Worm (Caenorhabditis elegans) whole organism, L2 larva: ENCODE results near the gene sek-5.

ENCODE experiments used
- C34F6.9 ChIP-seq: fragments of 150-350 bp; optimal IDR thresholded peaks from 2 replicates; lab custom pipeline; 2014; ENCODE audit warnings: missing biosample characterization, missing genetic modification characterization
- F13H6.1 ChIP-seq: sonication (generic microtip); optimal IDR thresholded peaks from 2 replicates; lab custom pipeline; 2016; ENCODE audit warnings: missing genetic modification characterization, missing compliant biosample characterization
- R02D3.7 ChIP-seq: fragments of 150-350 bp; optimal IDR thresholded peaks from 2 replicates; lab custom pipeline; 2014; ENCODE audit warnings: missing biosample characterization, missing genetic modification characterization
- Y55F3AM.14 ChIP-seq: fragments of 200-800 bp; sonication (Bioruptor generic); optimal IDR thresholded peaks from 2 replicates; lab custom pipeline; 2018; ENCODE audit warnings: mild to moderate bottlenecking, missing genetic modification characterization, missing compliant biosample characterization
- ZK546.5 ChIP-seq: sonication (generic microtip); optimal IDR thresholded peaks from 2 replicates; lab custom pipeline; 2017; ENCODE audit warnings: missing biosample characterization, missing genetic modification characterization
- aly-2 ChIP-seq: fragments of 150-350 bp; optimal IDR thresholded peaks from 2 replicates; lab custom pipeline; 2014; ENCODE audit warnings: missing biosample characterization, missing genetic modification characterization
- ama-1 ChIP-seq: fragments of 150-350 bp; optimal IDR thresholded peaks from 2 replicates; lab custom pipeline; 2018; ENCODE audit warnings: inconsistent platforms
- ceh-16 ChIP-seq: fragments of 150-350 bp; optimal IDR thresholded peaks from 2 replicates; lab custom pipeline; 2014; ENCODE audit warnings: missing biosample characterization, missing genetic modification characterization
- ceh-82 ChIP-seq: fragments of 150-350 bp; optimal IDR thresholded peaks from 2 replicates; lab custom pipeline; 2014; ENCODE audit warnings: missing biosample characterization, missing genetic modification characterization
- crh-2 ChIP-seq: sonication (generic microtip); optimal IDR thresholded peaks from 2 replicates; lab custom pipeline; 2017; ENCODE audit warnings: missing biosample characterization, missing genetic modification characterization
- dmd-4 ChIP-seq: sonication (generic microtip); optimal IDR thresholded peaks from 2 replicates; lab custom pipeline; 2017; ENCODE audit warnings: missing biosample characterization, missing genetic modification characterization
- egl-27 ChIP-seq: sonication (generic microtip); optimal IDR thresholded peaks from 3 replicates; lab custom pipeline; 2017; ENCODE audit warnings: missing biosample characterization, missing genetic modification reagents, missing genetic modification characterization
- elt-3 ChIP-seq: sonication (generic microtip); optimal IDR thresholded peaks from 2 replicates; lab custom pipeline; 2017; ENCODE audit warnings: missing biosample characterization, missing genetic modification characterization
- fos-1 ChIP-seq: fragments of 150-350 bp; optimal IDR thresholded peaks from 2 replicates; lab custom pipeline; 2014; ENCODE audit warnings: missing biosample characterization, missing genetic modification characterization
- gmeb-1 ChIP-seq: fragments of 150-350 bp; optimal IDR thresholded peaks from 2 replicates; lab custom pipeline; 2014; ENCODE audit warnings: missing biosample characterization, missing genetic modification characterization
- lin-11 ChIP-seq: fragments of 150-350 bp; sonication (generic microtip); optimal IDR thresholded peaks from 2 replicates; lab custom pipeline; 2014; ENCODE audit warnings: missing biosample characterization, missing genetic modification characterization, inconsistent platforms, mixed read lengths
- lin-39 ChIP-seq: fragments of 150-350 bp; optimal IDR thresholded peaks from 2 replicates; lab custom pipeline; 2014; ENCODE audit warnings: missing biosample characterization, missing genetic modification reagents, missing genetic modification characterization
- lsy-2 ChIP-seq, 2 experiments: fragments of 150-350 bp in 1 of 2; sonication (generic microtip) in 1 of 2; optimal IDR thresholded peaks; 2 replicates each; lab custom pipeline; 2014 to 2017; ENCODE audit warnings: missing biosample characterization in 2 of 2, missing genetic modification characterization in 2 of 2
- mab-5 ChIP-seq: fragments of 150-350 bp; optimal IDR thresholded peaks from 2 replicates; lab custom pipeline; 2014; ENCODE audit warnings: missing biosample characterization, missing genetic modification characterization
- mdl-1 ChIP-seq, 2 experiments: fragments of 150-350 bp in 1 of 2; sonication (generic microtip) in 1 of 2; optimal IDR thresholded peaks; 2 replicates each; lab custom pipeline; 2017; ENCODE audit warnings: missing biosample characterization in 2 of 2, missing genetic modification characterization in 2 of 2
- nhr-11 ChIP-seq: fragments of 150-350 bp; optimal IDR thresholded peaks from 2 replicates; lab custom pipeline; 2014; ENCODE audit warnings: missing biosample characterization, missing genetic modification characterization
- nhr-129 ChIP-seq: fragments of 150-350 bp; optimal IDR thresholded peaks from 2 replicates; lab custom pipeline; 2014; ENCODE audit warnings: missing biosample characterization, missing genetic modification characterization
- nhr-21 ChIP-seq: fragments of 150-350 bp; optimal IDR thresholded peaks from 2 replicates; lab custom pipeline; 2014; ENCODE audit warnings: missing biosample characterization, missing genetic modification characterization
- nhr-23 ChIP-seq: fragments of 150-350 bp; optimal IDR thresholded peaks from 2 replicates; lab custom pipeline; 2014; ENCODE audit warnings: missing biosample characterization, missing genetic modification reagents, missing genetic modification characterization
- nhr-237 ChIP-seq: fragments of 150-350 bp; optimal IDR thresholded peaks from 2 replicates; lab custom pipeline; 2014; ENCODE audit warnings: missing biosample characterization, missing genetic modification characterization
- nhr-25 ChIP-seq: fragments of 150-350 bp; sonication (generic microtip); optimal IDR thresholded peaks from 3 replicates; lab custom pipeline; 2014; ENCODE audit warnings: missing biosample characterization, missing genetic modification characterization
- nhr-6 ChIP-seq: fragments of 150-350 bp; optimal IDR thresholded peaks from 2 replicates; lab custom pipeline; 2014; ENCODE audit warnings: missing biosample characterization, missing genetic modification characterization
- peb-1 ChIP-seq: fragments of 150-350 bp; optimal IDR thresholded peaks from 2 replicates; lab custom pipeline; 2014; ENCODE audit warnings: missing biosample characterization, missing genetic modification characterization
- sem-4 ChIP-seq: fragments of 150-350 bp; optimal IDR thresholded peaks from 2 replicates; lab custom pipeline; 2014; ENCODE audit warnings: missing biosample characterization, missing genetic modification reagents, missing genetic modification characterization
- skn-1 ChIP-seq: sonication (generic microtip); optimal IDR thresholded peaks from 2 replicates; lab custom pipeline; 2017; ENCODE audit warnings: missing biosample characterization, missing genetic modification characterization
- sma-3 ChIP-seq: sonication (generic microtip); optimal IDR thresholded peaks from 2 replicates; lab custom pipeline; 2016; ENCODE audit warnings: missing genetic modification reagents, missing genetic modification characterization, missing compliant biosample characterization
- sma-9 ChIP-seq, 2 experiments: fragments of 150-350 bp in 1 of 2; sonication (generic microtip) in 1 of 2; optimal IDR thresholded peaks; 2 replicates each; lab custom pipeline; 2014 to 2016; ENCODE audit warnings: missing genetic modification characterization in 2 of 2, mild to moderate bottlenecking in 1 of 2, missing biosample characterization in 1 of 2, missing compliant biosample characterization in 1 of 2, missing genetic modification reagents in 1 of 2, moderate library complexity in 1 of 2
- unc-39 ChIP-seq: fragments of 150-350 bp; optimal IDR thresholded peaks from 2 replicates; lab custom pipeline; 2014; ENCODE audit warnings: missing biosample characterization, missing genetic modification characterization
- unc-55 ChIP-seq: fragments of 150-350 bp; sonication (generic microtip); optimal IDR thresholded peaks from 3 replicates; lab custom pipeline; 2014; ENCODE audit warnings: missing biosample characterization, missing genetic modification reagents, missing genetic modification characterization
- unc-62 ChIP-seq: fragments of 150-350 bp; optimal IDR thresholded peaks from 2 replicates; lab custom pipeline; 2014; ENCODE audit warnings: missing biosample characterization, missing genetic modification reagents, missing genetic modification characterization
- ztf-1 ChIP-seq: fragments of 200-800 bp; sonication (Bioruptor generic); conservative IDR thresholded peaks from 2 replicates; pipeline ENCODE4 v1.3.6; 2022; ENCODE audit warnings: missing genetic modification characterization, missing compliant biosample characterization
- ztf-11 ChIP-seq: sonication (generic microtip); optimal IDR thresholded peaks from 2 replicates; lab custom pipeline; 2017; ENCODE audit warnings: missing biosample characterization, missing genetic modification characterization

Gene sek-5

ce11 chrX:5397300-5397699 is 19.9 kb downstream of the sek-5 start, which contains the start of gene C03F11.2:
Gene C03F11.2, minus strand, starts transcription at chrX:5397400.
- TF ChIP-seq ZK546.5 (no peak), fos-1 (tag; lab: Kevin White, UChicago) (no peak), R02D3.7 (tag; lab: Kevin White, UChicago) (no peak), sma-9 (GFP tag; optimal IDR thresholded peaks at IDR 0.05; lab: Kevin White, UChicago) (no peak), sma-9 (tag; optimal IDR thresholded peaks at IDR 0.05; lab: Kevin White, UChicago) (no peak), mab-5 (tag; lab: Kevin White, UChicago) (no peak), nhr-21 (no peak), nhr-23 (tag; lab: Kevin White, UChicago) (no peak), aly-2 (tag; lab: Kevin White, UChicago) (no peak), C34F6.9 (tag; lab: Kevin White, UChicago) (no peak), ceh-82 (tag; lab: Kevin White, UChicago) (no peak), Y55F3AM.14 (GFP tag; lab: Kevin White, UChicago) (no peak), ceh-16 (no peak), crh-2 (no peak), mdl-1 (tag; optimal IDR thresholded peaks at IDR 0.05; lab: Kevin White, UChicago) (no peak), unc-62 (GFP tag; lab: Kevin White, UChicago) (no peak), unc-55 (GFP tag; lab: Kevin White, UChicago) (no peak), lsy-2 (tag; optimal IDR thresholded peaks at IDR 0.05; lab: Kevin White, UChicago) (no peak), egl-27 (tag; lab: Kevin White, UChicago) (no peak)

- TF ChIP-seq lin-39 (tag; lab: Kevin White, UChicago) = no peak
- no peak for TF ChIP-seq ceh-82 (tag; lab: Kevin White, UChicago)
- TF ChIP-seq F13H6.1 (tag; lab: Kevin White, UChicago) = no peak
- TF ChIP-seq gmeb-1 (tag; lab: Kevin White, UChicago) = peak; percentile 6
- TF ChIP-seq nhr-23 (tag; lab: Kevin White, UChicago) = no peak
- TF ChIP-seq fos-1 (tag; lab: Kevin White, UChicago) = peak; percentile 92
- TF ChIP-seq elt-3 (tag; lab: Kevin White, UChicago) = no peak
- TF ChIP-seq Y55F3AM.14 (GFP tag; lab: Kevin White, UChicago) = no peak
- TF ChIP-seq egl-27 (tag; lab: Kevin White, UChicago) = no peak
- TF ChIP-seq crh-2 = peak; percentile 41
- peak; percentile 0 for TF ChIP-seq nhr-129 (tag; lab: Kevin White, UChicago)
- no peak for TF ChIP-seq unc-62 (GFP tag; lab: Kevin White, UChicago)
- TF ChIP-seq peb-1 = no peak
- no peak for TF ChIP-seq nhr-25 (tag; lab: Kevin White, UChicago)
These were observed 23.1 kb downstream of the sek-5 start, which contains the start of gene scav-1 for ce11 chrX:5400524-5400923. Gene scav-1, minus strand, starts transcription at chrX:5400584.

- TF ChIP-seq crh-2 (no peak), nhr-237 (tag; lab: Kevin White, UChicago) (no peak), R02D3.7 (tag; lab: Kevin White, UChicago) (no peak), sem-4 (tag; lab: Kevin White, UChicago) (no peak), mab-5 (tag; lab: Kevin White, UChicago) (no peak), sma-3 (GFP tag; lab: Kevin White, UChicago) (no peak), fos-1 (tag; lab: Kevin White, UChicago) (no peak), nhr-11 (no peak), ama-1 (no peak), peb-1 (no peak), gmeb-1 (tag; lab: Kevin White, UChicago) (no peak), dmd-4 (tag; lab: Kevin White, UChicago) (no peak), nhr-129 (tag; lab: Kevin White, UChicago) (no peak), mdl-1 (tag; optimal IDR thresholded peaks at IDR 0.05; lab: Kevin White, UChicago) (no peak), skn-1 (tag; lab: Kevin White, UChicago) (no peak), unc-39 (tag; lab: Kevin White, UChicago) (no peak)
These were observed 28.9 kb downstream of the sek-5 start, which contains the start of gene C03F11.4 for ce11 chrX:5406345-5406744. Gene C03F11.4, minus strand, starts transcription at chrX:5406445.

- peak; percentile 42 for TF ChIP-seq nhr-129 (tag; lab: Kevin White, UChicago)
- no peak for TF ChIP-seq dmd-4 (tag; lab: Kevin White, UChicago)
- no peak for TF ChIP-seq nhr-6 (tag; lab: Kevin White, UChicago)
- TF ChIP-seq unc-39 (tag; lab: Kevin White, UChicago) = no peak
- TF ChIP-seq skn-1 (tag; lab: Kevin White, UChicago) = no peak
- no peak for TF ChIP-seq ceh-82 (tag; lab: Kevin White, UChicago)
- TF ChIP-seq lin-11 (tag; lab: Kevin White, UChicago) = no peak
- TF ChIP-seq lsy-2 (tag; optimal IDR thresholded peaks at IDR 0.05; lab: Kevin White, UChicago) = no peak
- peak; percentile 8 for TF ChIP-seq fos-1 (tag; lab: Kevin White, UChicago)
- TF ChIP-seq ZK546.5 = no peak
- TF ChIP-seq ztf-11 = no peak
- TF ChIP-seq C34F6.9 (tag; lab: Kevin White, UChicago) = no peak
- TF ChIP-seq aly-2 (tag; lab: Kevin White, UChicago) = no peak
- no peak for TF ChIP-seq ztf-1 (GFP tag; lab: Robert Waterston, UW)
- no peak for TF ChIP-seq unc-55 (GFP tag; lab: Kevin White, UChicago)
These were observed 29.9 kb downstream of the sek-5 start for ce11 chrX:5407271-5407670.
